Worm (Caenorhabditis elegans): Measurements from ENCODE around the gene col-86.

DNA sequence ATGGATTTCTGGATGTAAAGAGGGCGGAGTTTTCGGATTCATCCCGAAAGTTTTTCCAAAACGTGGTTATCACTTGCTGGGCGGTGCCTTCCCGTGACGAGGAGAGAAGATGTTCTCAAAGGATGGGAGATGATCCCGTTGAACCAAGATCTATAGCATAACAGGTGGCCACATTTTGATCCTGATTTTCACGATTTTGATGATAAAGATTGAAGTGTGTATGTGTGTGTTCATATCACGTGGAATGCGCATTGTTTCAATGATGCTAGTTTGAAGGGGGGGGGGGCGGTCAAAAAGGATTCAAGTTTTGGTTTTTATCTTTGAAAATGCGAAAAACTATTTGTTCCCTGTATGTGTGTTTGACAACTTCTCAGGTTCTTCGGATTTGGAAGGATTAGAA is 47.1 kb upstream of the col-86 start, which contains the start of gene mltn-1:
- TF ChIP-seq dao-5 (tag; optimal IDR thresholded peaks at IDR 0.05) (no peak), W03F9.2 (tag; optimal IDR thresholded peaks at IDR 0.05) (no peak), him-1 (tag; optimal IDR thresholded peaks at IDR 0.05) (no peak)

Data from whole organism, L4/young adult.